Fruit fly (Drosophila melanogaster) whole organism, embryonic: ENCODE data around the gene CG6005.

Source experiments
- Atf3 ChIP-seq: fragments of 200-800 bp; sonication (Bioruptor generic); optimal IDR thresholded peaks from 3 replicates; lab custom pipeline; 2016; ENCODE audit warnings: missing biosample characterization, missing genetic modification characterization
- Awh ChIP-seq: fragments of 200-800 bp; sonication (Bioruptor generic); IDR thresholded peaks from 2 replicates; pipeline ENCODE4, ENCODE4 v1.3.6; 2022; ENCODE audit warnings: missing biosample characterization, missing genetic modification characterization
- CG11560 ChIP-seq: fragments of 200-800 bp; sonication (Bioruptor generic); IDR thresholded peaks from 3 replicates; pipeline ENCODE4 v1.3.6; 2022; ENCODE audit warnings: missing biosample characterization, missing genetic modification characterization
- CG12071 ChIP-seq: fragments of 200-800 bp; sonication (Bioruptor generic); optimal IDR thresholded peaks from 3 replicates; lab custom pipeline; 2018; ENCODE audit warnings: missing biosample characterization, mild to moderate bottlenecking, missing genetic modification characterization
- CG13287 ChIP-seq: fragments of 200-800 bp; sonication (Bioruptor generic); IDR thresholded peaks from 2 replicates; pipeline ENCODE4 v1.3.6; 2022; ENCODE audit warnings: missing biosample characterization, missing genetic modification characterization; ENCODE audit not compliant: partially characterized antibody
- CG14050 ChIP-seq: fragments of 200-800 bp; sonication (Bioruptor generic); IDR thresholded peaks from 3 replicates; pipeline ENCODE4 v1.3.6; 2022; ENCODE audit warnings: missing biosample characterization, missing genetic modification characterization
- CG14441 ChIP-seq: fragments of 200-800 bp; sonication (Bioruptor generic); IDR thresholded peaks from 2 replicates; pipeline ENCODE4 v1.3.6; 2022; ENCODE audit warnings: missing biosample characterization, missing genetic modification characterization
- CG15073 ChIP-seq: fragments of 200-800 bp; sonication (Bioruptor generic); optimal IDR thresholded peaks from 2 replicates; lab custom pipeline; 2016; ENCODE audit warnings: missing biosample characterization, missing genetic modification characterization
- CG15269 ChIP-seq: fragments of 200-800 bp; sonication (Bioruptor generic); optimal IDR thresholded peaks from 2 replicates; lab custom pipeline; 2018; ENCODE audit warnings: missing biosample characterization, mild to moderate bottlenecking, missing genetic modification characterization, moderate library complexity
- CG31388 ChIP-seq: fragments of 200-800 bp; sonication (Bioruptor generic); optimal IDR thresholded peaks from 2 replicates; lab custom pipeline; 2016; ENCODE audit warnings: missing biosample characterization, missing genetic modification characterization
- CG3163 ChIP-seq: fragments of 200-800 bp; sonication (Bioruptor generic); optimal IDR thresholded peaks from 3 replicates; lab custom pipeline; 2016; ENCODE audit warnings: missing biosample characterization, missing genetic modification characterization
- CG3726 ChIP-seq: fragments of 200-800 bp; sonication (Bioruptor generic); IDR thresholded peaks from 3 replicates; pipeline ENCODE4, ENCODE4 v1.3.6; 2022; ENCODE audit warnings: missing biosample characterization, missing genetic modification characterization
- CG6654 ChIP-seq: fragments of 200-800 bp; sonication (Bioruptor generic); optimal IDR thresholded peaks from 2 replicates; lab custom pipeline; 2017; ENCODE audit warnings: missing biosample characterization, mild to moderate bottlenecking, missing genetic modification characterization
- CG7271 ChIP-seq: fragments of 200-800 bp; sonication (Bioruptor generic); optimal IDR thresholded peaks from 2 replicates; lab custom pipeline; 2018; ENCODE audit warnings: missing biosample characterization, mild to moderate bottlenecking, missing genetic modification characterization, moderate library complexity
- Chrac-16 ChIP-seq: fragments of 200-800 bp; sonication (Bioruptor generic); optimal IDR thresholded peaks from 3 replicates; lab custom pipeline; 2016; ENCODE audit warnings: missing biosample characterization, missing genetic modification characterization
- D19A ChIP-seq: fragments of 200-800 bp; optimal IDR thresholded peaks from 3 replicates; lab custom pipeline; 2019; ENCODE audit warnings: missing biosample characterization, mild to moderate bottlenecking, missing genetic modification characterization, moderate library complexity
- Drgx ChIP-seq: fragments of 200-800 bp; sonication (Bioruptor generic); IDR thresholded peaks from 2 replicates; pipeline ENCODE4 v1.3.6; 2022; ENCODE audit warnings: missing biosample characterization, missing genetic modification characterization
- Fer1 ChIP-seq: fragments of 200-800 bp; sonication (Bioruptor generic); optimal IDR thresholded peaks from 2 replicates; lab custom pipeline; 2017; ENCODE audit warnings: missing biosample characterization, mild to moderate bottlenecking, missing genetic modification characterization
- H2.0 ChIP-seq: fragments of 200-800 bp; sonication (Bioruptor generic); IDR thresholded peaks from 2 replicates; pipeline ENCODE4 v1.3.6; 2022; ENCODE audit warnings: missing biosample characterization, missing genetic modification characterization
- HLH54F ChIP-seq: fragments of 200-800 bp; sonication (Bioruptor generic); optimal IDR thresholded peaks from 3 replicates; lab custom pipeline; 2016; ENCODE audit warnings: missing biosample characterization, missing genetic modification characterization
- HLHmδ ChIP-seq: fragments of 200-800 bp; sonication (Bioruptor generic); optimal IDR thresholded peaks from 2 replicates; lab custom pipeline; 2018; ENCODE audit warnings: missing biosample characterization, mild to moderate bottlenecking, missing genetic modification characterization, moderate library complexity
- MTF-1 ChIP-seq: fragments of 200-800 bp; sonication (Bioruptor generic); optimal IDR thresholded peaks from 2 replicates; lab custom pipeline; 2018; ENCODE audit warnings: missing biosample characterization, mild to moderate bottlenecking, missing genetic modification characterization, borderline replicate concordance
- Max ChIP-seq: fragments of 200-800 bp; sonication (Bioruptor generic); optimal IDR thresholded peaks from 2 replicates; lab custom pipeline; 2016; ENCODE audit warnings: missing biosample characterization, mild to moderate bottlenecking, missing genetic modification characterization
- Med ChIP-seq: fragments of 200-800 bp; sonication (Bioruptor generic); peaks from one replicate; lab custom pipeline; 2016; ENCODE audit warnings: missing biosample characterization, missing genetic modification characterization, mild to moderate bottlenecking, inconsistent platforms, moderate library complexity
- Rx ChIP-seq: fragments of 200-800 bp; sonication (Bioruptor generic); IDR thresholded peaks from 2 replicates; pipeline ENCODE4 v1.3.6; 2022; ENCODE audit warnings: missing biosample characterization, missing genetic modification characterization
- Six4 ChIP-seq: fragments of 200-800 bp; sonication (Bioruptor generic); optimal IDR thresholded peaks from 2 replicates; lab custom pipeline; 2016; ENCODE audit warnings: missing biosample characterization, missing genetic modification characterization
- az2 ChIP-seq: fragments of 200-800 bp; sonication (Bioruptor generic); optimal IDR thresholded peaks from 3 replicates; lab custom pipeline; 2016; ENCODE audit warnings: missing biosample characterization, missing genetic modification characterization
- bsh ChIP-seq, 2 experiments: fragments of 200-800 bp; sonication (Bioruptor generic); optimal IDR thresholded peaks; 2 replicates each; lab custom pipeline; 2017 to 2018; ENCODE audit warnings: mild to moderate bottlenecking in 2 of 2, missing biosample characterization in 2 of 2, missing genetic modification characterization in 2 of 2, moderate library complexity in 1 of 2
- crc ChIP-seq: fragments of 200-800 bp; sonication (Bioruptor generic); optimal IDR thresholded peaks from 2 replicates; lab custom pipeline; 2016; ENCODE audit warnings: missing biosample characterization, missing genetic modification characterization
- crol ChIP-seq: fragments of 200-800 bp; sonication (Bioruptor generic); IDR thresholded peaks from 2 replicates; pipeline ENCODE4 v1.3.6; 2022; ENCODE audit warnings: missing biosample characterization, missing genetic modification characterization
- crp ChIP-seq, 2 experiments: fragments of 200-800 bp; sonication (Bioruptor generic); optimal IDR thresholded peaks; 2 replicates in 1 of 2; 3 replicates in 1 of 2; lab custom pipeline; 2017; ENCODE audit warnings: missing biosample characterization in 2 of 2, missing genetic modification characterization in 2 of 2, mild to moderate bottlenecking in 1 of 2, moderate library complexity in 1 of 2
- dati ChIP-seq: fragments of 200-800 bp; sonication (Bioruptor generic); IDR thresholded peaks from 2 replicates; pipeline ENCODE4 v1.3.6; 2022; ENCODE audit warnings: missing biosample characterization, missing genetic modification characterization
- dimm ChIP-seq: fragments of 200-800 bp; sonication (Bioruptor generic); IDR thresholded peaks from 2 replicates; pipeline ENCODE4 v1.3.6; 2022; ENCODE audit warnings: missing biosample characterization, missing genetic modification characterization
- ewg ChIP-seq: fragments of 200-800 bp; sonication (Bioruptor generic); optimal IDR thresholded peaks from 3 replicates; lab custom pipeline; 2017; ENCODE audit warnings: mild to moderate bottlenecking, missing biosample characterization, missing genetic modification reagents, missing genetic modification characterization
- fd3F ChIP-seq: fragments of 200-800 bp; sonication (Bioruptor generic); optimal IDR thresholded peaks from 2 replicates; lab custom pipeline; 2018; ENCODE audit warnings: missing biosample characterization, mild to moderate bottlenecking, missing genetic modification characterization, moderate library complexity
- gfzf ChIP-seq: fragments of 200-800 bp; sonication (Bioruptor generic); optimal IDR thresholded peaks from 2 replicates; lab custom pipeline; 2016; ENCODE audit warnings: missing biosample characterization, mild to moderate bottlenecking, missing genetic modification characterization, moderate library complexity
- nmo ChIP-seq: fragments of 200-800 bp; sonication (Bioruptor generic); optimal IDR thresholded peaks from 2 replicates; lab custom pipeline; 2018; ENCODE audit warnings: missing biosample characterization, mild to moderate bottlenecking, missing genetic modification characterization, moderate library complexity
- nom ChIP-seq: fragments of 200-800 bp; sonication (Bioruptor generic); optimal IDR thresholded peaks from 2 replicates; lab custom pipeline; 2017; ENCODE audit warnings: missing biosample characterization, missing genetic modification characterization, mild to moderate bottlenecking, moderate library complexity, missing genetic modification reagents
- oc ChIP-seq: fragments of 200-800 bp; sonication (Bioruptor generic); optimal IDR thresholded peaks from 2 replicates; lab custom pipeline; 2018; ENCODE audit warnings: missing biosample characterization, mild to moderate bottlenecking, missing genetic modification characterization, moderate library complexity
- pfk ChIP-seq: fragments of 200-800 bp; sonication (Bioruptor generic); optimal IDR thresholded peaks from 2 replicates; lab custom pipeline; 2018; ENCODE audit warnings: missing biosample characterization, mild to moderate bottlenecking, missing genetic modification characterization, moderate library complexity
- pros ChIP-seq: fragments of 200-800 bp; sonication (Bioruptor generic); optimal IDR thresholded peaks from 3 replicates; lab custom pipeline; 2019; ENCODE audit warnings: missing biosample characterization, mild to moderate bottlenecking, missing genetic modification characterization, moderate library complexity
- psq ChIP-seq: fragments of 200-800 bp; sonication (Bioruptor generic); optimal IDR thresholded peaks from 2 replicates; lab custom pipeline; 2017; ENCODE audit warnings: missing biosample characterization, missing genetic modification characterization
- sens ChIP-seq: fragments of 200-800 bp; sonication (Bioruptor generic); peaks from one replicate; lab custom pipeline; 2016; ENCODE audit warnings: missing biosample characterization, missing genetic modification characterization
- sens-2 ChIP-seq: fragments of 200-800 bp; sonication (Bioruptor generic); IDR thresholded peaks from 2 replicates; pipeline ENCODE4 v1.3.6; 2022; ENCODE audit warnings: missing biosample characterization, missing genetic modification characterization
- sqz ChIP-seq: fragments of 200-800 bp; sonication (Bioruptor generic); optimal IDR thresholded peaks from 3 replicates; lab custom pipeline; 2018; ENCODE audit warnings: missing biosample characterization, mild to moderate bottlenecking, missing genetic modification characterization
- tio ChIP-seq: fragments of 200-800 bp; sonication (Bioruptor generic); optimal IDR thresholded peaks from 2 replicates; lab custom pipeline; 2017; ENCODE audit warnings: missing biosample characterization, missing genetic modification characterization, inconsistent platforms

Gene CG6005

dm6 chr3R:19070222-19070949, 46.6 kb upstream of the CG6005 start (continued):
- TF ChIP-seq CG6654 (GFP tag; lab: Kevin White, UChicago) = no peak
- TF ChIP-seq Atf3 (GFP tag; lab: Kevin White, UChicago) = no peak
- peak in 1 of 2 experiments; percentile 63 for TF ChIP-seq bsh (GFP tag; optimal IDR thresholded peaks at IDR 0.05; lab: Kevin White, UChicago)
- no peak for TF ChIP-seq nom (GFP tag; lab: Kevin White, UChicago)
- no peak for TF ChIP-seq Rx (GFP tag; lab: Robert Waterston, UW)
- TF ChIP-seq CG3726 (GFP tag; lab: Robert Waterston, UW) = no peak
- no peak for TF ChIP-seq fd3F
- TF ChIP-seq CG7271 (tag; lab: Kevin White, UChicago) = no peak
- TF ChIP-seq CG3163 (GFP tag; lab: Kevin White, UChicago) = no peak
- no peak for TF ChIP-seq dimm (GFP tag; lab: Robert Waterston, UW)
- no peak for TF ChIP-seq CG15269 (tag; lab: Kevin White, UChicago)
- TF ChIP-seq crc (GFP tag; lab: Kevin White, UChicago) = no peak
- TF ChIP-seq, all 482 proteins: peak for 23

dm6 chr3R:19069740-19070139, 45.9 kb upstream of the CG6005 start:
- TF ChIP-seq pros (GFP tag; lab: Kevin White, UChicago) = no peak
- TF ChIP-seq Drgx (GFP tag; lab: Robert Waterston, UW) = peak; percentile 26; the same call in 1 of the 2 replicates
- peak in 1 of 2 experiments; percentile 34 for TF ChIP-seq bsh (GFP tag; optimal IDR thresholded peaks at IDR 0.05; lab: Kevin White, UChicago)
- no peak for TF ChIP-seq CG12071 (GFP tag; lab: Kevin White, UChicago)
- no peak for TF ChIP-seq CG11560 (tag; lab: Robert Waterston, UW)
- TF ChIP-seq D19A (tag; lab: Kevin White, UChicago) = peak; percentile 34

dm6 chr3R:19067876-19068406, 44.1 kb upstream of the CG6005 start:
- no peak for TF ChIP-seq pfk (GFP tag; lab: Kevin White, UChicago)
- no peak for TF ChIP-seq Med
- TF ChIP-seq sens-2 (GFP tag; lab: Robert Waterston, UW) = no peak
- peak; percentile 81 for TF ChIP-seq sens
- peak; percentile 41; the same call in 1 of the 2 replicates for TF ChIP-seq Awh (GFP tag; lab: Robert Waterston, UW)
- no peak for TF ChIP-seq dati (GFP tag; lab: Robert Waterston, UW)
- no peak for TF ChIP-seq ewg (GFP tag; lab: Kevin White, UChicago)
- TF ChIP-seq Chrac-16 (GFP tag; lab: Kevin White, UChicago) = no peak
- TF ChIP-seq gfzf (GFP tag; lab: Kevin White, UChicago) = no peak
- TF ChIP-seq CG15073 (GFP tag; lab: Kevin White, UChicago) = no peak
- no peak for TF ChIP-seq CG13287 (GFP tag; lab: Robert Waterston, UW)
- no peak for TF ChIP-seq H2.0 (GFP tag; lab: Robert Waterston, UW)
- no peak for TF ChIP-seq crol (GFP tag; lab: Robert Waterston, UW)
- TF ChIP-seq CG12071 (GFP tag; lab: Kevin White, UChicago) = peak; percentile 10
- no peak for TF ChIP-seq oc (tag; lab: Kevin White, UChicago)
- no peak for TF ChIP-seq CG14441 (GFP tag; lab: Robert Waterston, UW)
- no peak for TF ChIP-seq CG14050 (GFP tag; lab: Robert Waterston, UW)
- no peak for TF ChIP-seq psq (GFP tag; lab: Kevin White, UChicago)
- peak; percentile 53 for TF ChIP-seq sqz (GFP tag; lab: Kevin White, UChicago)
- peak; percentile 2 for TF ChIP-seq MTF-1 (GFP tag; lab: Kevin White, UChicago)
- no peak for TF ChIP-seq nmo (GFP tag; lab: Kevin White, UChicago)
- TF ChIP-seq HLHmδ (GFP tag; lab: Kevin White, UChicago) = no peak
- peak; percentile 29 for TF ChIP-seq Fer1 (GFP tag; lab: Kevin White, UChicago)
- TF ChIP-seq tio (GFP tag; lab: Kevin White, UChicago) = peak; percentile 2
- no peak for TF ChIP-seq CG31388 (GFP tag; lab: Kevin White, UChicago)
- no peak for TF ChIP-seq HLH54F (GFP tag; lab: Kevin White, UChicago)
- no peak for TF ChIP-seq Six4 (GFP tag; lab: Kevin White, UChicago)
- no peak for TF ChIP-seq Max
- TF ChIP-seq az2 (GFP tag; lab: Kevin White, UChicago) = no peak
- no peak for TF ChIP-seq crp (GFP tag; optimal IDR thresholded peaks at IDR 0.05; lab: Kevin White, UChicago)
